Comparison of ENCODE assay signal across 3 worm cellular contexts in genomic region chrII:6888211-6888610, ce11.
TF ChIP-seq lines count a peak whose summit lies in the region.

No protein-coding gene starts in this region.

TF ChIP-seq in whole organism, L1 larva, 84 proteins besides CTCF, POLR2A, EP300 and RAD21 (continued from another document):
- TF ChIP-seq alr-1 (tag; optimal IDR thresholded peaks at IDR 0.05; lab: Kevin White, UChicago; ENCODE audit: borderline replicate concordance) (no peak), unc-86 (tag; optimal IDR thresholded peaks at IDR 0.05; lab: Kevin White, UChicago) (no peak), fkh-4 (tag; optimal IDR thresholded peaks at IDR 0.05; lab: Kevin White, UChicago; ENCODE audit: borderline replicate concordance) (no peak), lin-39 (tag; optimal IDR thresholded peaks at IDR 0.05; lab: Kevin White, UChicago) (peak; percentile 42), mab-9 (GFP tag; IDR thresholded peaks at IDR 0.05; lab: Robert Waterston, UW) (0 out of 2 replicates have a peak, but pooled peaks have one; percentile 38), ces-1 (GFP tag; optimal IDR thresholded peaks at IDR 0.05; lab: Kevin White, UChicago) (no peak), tbx-2 (tag; optimal IDR thresholded peaks at IDR 0.05; lab: Kevin White, UChicago) (peak; percentile 70), lin-13 (GFP tag; optimal IDR thresholded peaks at IDR 0.05; lab: Kevin White, UChicago) (peak; percentile 18), skn-1 (tag; optimal IDR thresholded peaks at IDR 0.05; lab: Kevin White, UChicago) (no peak), egl-27 (tag; optimal IDR thresholded peaks at IDR 0.05; lab: Kevin White, UChicago) (no peak), nhr-85 (tag; lab: Kevin White, UChicago) (peak; percentile 17), nhr-76 (tag; optimal IDR thresholded peaks at IDR 0.05; lab: Kevin White, UChicago) (no peak), lin-14 (GFP tag; optimal IDR thresholded peaks at IDR 0.05; lab: Kevin White, UChicago) (peak; percentile 51), efl-3 (GFP tag; optimal IDR thresholded peaks at IDR 0.05; lab: Kevin White, UChicago) (no peak), unc-62 (GFP tag; optimal IDR thresholded peaks at IDR 0.05; lab: Kevin White, UChicago) (no peak), xbp-1 (tag; optimal IDR thresholded peaks at IDR 0.05; lab: Kevin White, UChicago) (peak; percentile 40), F16B12.6 (tag; optimal IDR thresholded peaks at IDR 0.05; lab: Kevin White, UChicago) (no peak), efl-1 (optimal IDR thresholded peaks at IDR 0.05; lab: Kevin White, UChicago) (no peak), efl-1 (GFP tag; optimal IDR thresholded peaks at IDR 0.05 in 1 of 2; lab: Kevin White, UChicago) (peak in 1 of 2 experiments; percentile 93), ztf-11 (tag; optimal IDR thresholded peaks at IDR 0.05; lab: Kevin White, UChicago) (peak in 1 of 2 experiments; percentile 7), nhr-90 (tag; optimal IDR thresholded peaks at IDR 0.05; lab: Kevin White, UChicago; ENCODE audit: poor library complexity) (peak; percentile 76), aly-2 (tag; optimal IDR thresholded peaks at IDR 0.05; lab: Kevin White, UChicago) (peak; percentile 99), nhr-77 (tag; optimal IDR thresholded peaks at IDR 0.05; lab: Kevin White, UChicago) (no peak), ets-5 (GFP tag; IDR thresholded peaks at IDR 0.05; lab: Robert Waterston, UW) (no peak), lir-3 (tag; optimal IDR thresholded peaks at IDR 0.05; lab: Kevin White, UChicago; ENCODE audit: poor library complexity) (peak; percentile 46), mdl-1 (tag; optimal IDR thresholded peaks at IDR 0.05; lab: Kevin White, UChicago) (no peak), unc-30 (tag; optimal IDR thresholded peaks at IDR 0.05; lab: Kevin White, UChicago) (no peak), zip-4 (GFP tag; optimal IDR thresholded peaks at IDR 0.05; lab: Kevin White, UChicago) (peak; percentile 33), C34B4.2 (tag; optimal IDR thresholded peaks at IDR 0.05; lab: Kevin White, UChicago) (no peak), unc-98 (GFP tag; IDR thresholded peaks at IDR 0.05; lab: Robert Waterston, UW) (no peak), swsn-7 (tag; optimal IDR thresholded peaks at IDR 0.05; lab: Kevin White, UChicago) (peak; percentile 40), elt-3 (tag; optimal IDR thresholded peaks at IDR 0.05; lab: Kevin White, UChicago) (no peak), Y116A8C.19 (tag; optimal IDR thresholded peaks at IDR 0.05; lab: Kevin White, UChicago; ENCODE audit: borderline replicate concordance) (no peak), blmp-1 (tag; optimal IDR thresholded peaks at IDR 0.05; lab: Kevin White, UChicago) (no peak)
TF ChIP-seq in whole organism, L1 larva: peak in this region for 32.

TF ChIP-seq in whole organism, L4 larva, 104 proteins besides CTCF, POLR2A, EP300 and RAD21 (continued from another document):
- TF ChIP-seq skn-1 (tag; optimal IDR thresholded peaks at IDR 0.05; lab: Kevin White, UChicago): no peak
- peak; percentile 79 for TF ChIP-seq T26A8.4 (GFP tag; IDR thresholded peaks at IDR 0.05; lab: Robert Waterston, UW)
- no peak for TF ChIP-seq tra-1 (GFP tag; IDR thresholded peaks at IDR 0.05; lab: Robert Waterston, UW)
- no peak for TF ChIP-seq vab-7 (GFP tag; IDR thresholded peaks at IDR 0.05; lab: Robert Waterston, UW)
- TF ChIP-seq spr-3 (GFP tag; optimal IDR thresholded peaks at IDR 0.05; lab: Kevin White, UChicago): no peak
- TF ChIP-seq lin-38 (GFP tag; IDR thresholded peaks at IDR 0.05; lab: Robert Waterston, UW): peak; percentile 44
- peak; percentile 67 for TF ChIP-seq nhr-102 (tag; optimal IDR thresholded peaks at IDR 0.05; lab: Kevin White, UChicago)
- no peak for TF ChIP-seq ctbp-1 (GFP tag; IDR thresholded peaks at IDR 0.05; lab: Robert Waterston, UW)
- no peak for TF ChIP-seq D1046.2 (GFP tag; IDR thresholded peaks at IDR 0.05; lab: Robert Waterston, UW)
- no peak for TF ChIP-seq nhr-25 (tag; optimal IDR thresholded peaks at IDR 0.05; lab: Kevin White, UChicago; ENCODE audit: borderline replicate concordance, insufficient read depth)
- no peak for TF ChIP-seq unc-62 (GFP tag; optimal IDR thresholded peaks at IDR 0.05 in 1 of 2; lab: Kevin White, UChicago)
- TF ChIP-seq unc-62 (tag; optimal IDR thresholded peaks at IDR 0.05; lab: Kevin White, UChicago): no peak
- no peak for TF ChIP-seq lir-3 (tag; optimal IDR thresholded peaks at IDR 0.05; lab: Kevin White, UChicago)
- peak; percentile 9 for TF ChIP-seq attf-4 (tag; optimal IDR thresholded peaks at IDR 0.05; lab: Kevin White, UChicago)
- no peak for TF ChIP-seq ZK546.5 (tag; optimal IDR thresholded peaks at IDR 0.05; lab: Kevin White, UChicago)
- no peak for TF ChIP-seq saeg-2 (GFP tag; IDR thresholded peaks at IDR 0.05; lab: Robert Waterston, UW)
- TF ChIP-seq zip-11 (GFP tag; IDR thresholded peaks at IDR 0.05; lab: Robert Waterston, UW): no peak
- no peak for TF ChIP-seq nhr-6 (tag; optimal IDR thresholded peaks at IDR 0.05; lab: Kevin White, UChicago)
- TF ChIP-seq tag-97 (GFP tag; IDR thresholded peaks at IDR 0.05; lab: Robert Waterston, UW): no peak
- no peak for TF ChIP-seq F44E2.7 (GFP tag; IDR thresholded peaks at IDR 0.05; lab: Robert Waterston, UW)
- peak; percentile 8 for TF ChIP-seq nhr-76 (tag; optimal IDR thresholded peaks at IDR 0.05; lab: Kevin White, UChicago)
- no peak for TF ChIP-seq F37D6.2 (tag; optimal IDR thresholded peaks at IDR 0.05; lab: Kevin White, UChicago)
- no peak for TF ChIP-seq zfp-2 (tag; optimal IDR thresholded peaks at IDR 0.05; lab: Kevin White, UChicago)
- TF ChIP-seq pqm-1 (tag; optimal IDR thresholded peaks at IDR 0.05; lab: Kevin White, UChicago): peak; percentile 17
- TF ChIP-seq Y5F2A.4 (GFP tag; optimal IDR thresholded peaks at IDR 0.05; lab: Kevin White, UChicago): no peak
- TF ChIP-seq lsy-2 (tag; optimal IDR thresholded peaks at IDR 0.05; lab: Kevin White, UChicago): peak; percentile 52 to 70
- TF ChIP-seq snpc-1.2 (GFP tag; IDR thresholded peaks at IDR 0.05; lab: Robert Waterston, UW): no peak
- peak; percentile 64 for TF ChIP-seq nhr-42 (GFP tag; IDR thresholded peaks at IDR 0.05; lab: Robert Waterston, UW)
- TF ChIP-seq dmd-9 (GFP tag; IDR thresholded peaks at IDR 0.05; lab: Robert Waterston, UW): 0 out of 2 replicates have a peak, but pooled peaks have one; percentile 3
- peak; percentile 35 for TF ChIP-seq nhr-48 (tag; optimal IDR thresholded peaks at IDR 0.05; lab: Kevin White, UChicago)
- no peak for TF ChIP-seq R02D3.7 (tag; optimal IDR thresholded peaks at IDR 0.05; lab: Kevin White, UChicago)
- TF ChIP-seq pha-4 (GFP tag; IDR thresholded peaks at IDR 0.05; lab: Robert Waterston, UW): no peak
- TF ChIP-seq pha-4 (tag; optimal IDR thresholded peaks at IDR 0.05; lab: Kevin White, UChicago): no peak
- TF ChIP-seq ztf-11 (tag; optimal IDR thresholded peaks at IDR 0.05; lab: Kevin White, UChicago): no peak
- peak; percentile 20 for TF ChIP-seq rbr-2 (tag; optimal IDR thresholded peaks at IDR 0.05; lab: Kevin White, UChicago)
- TF ChIP-seq ceh-28 (tag; optimal IDR thresholded peaks at IDR 0.05; lab: Kevin White, UChicago): no peak
- TF ChIP-seq zfp-3 (GFP tag; conservative IDR thresholded peaks at IDR 0.05; lab: Robert Waterston, UW): peak; percentile 93
- TF ChIP-seq ceh-44 (GFP tag; IDR thresholded peaks at IDR 0.05; lab: Robert Waterston, UW): no peak
- TF ChIP-seq lin-39 (tag; optimal IDR thresholded peaks at IDR 0.05; lab: Kevin White, UChicago): no peak
- no peak for TF ChIP-seq dpl-1 (GFP tag; optimal IDR thresholded peaks at IDR 0.05; lab: Kevin White, UChicago)
- peak; percentile 34 for TF ChIP-seq nhr-111 (GFP tag; optimal IDR thresholded peaks at IDR 0.05; lab: Kevin White, UChicago)
- no peak for TF ChIP-seq arid-1 (GFP tag; conservative IDR thresholded peaks at IDR 0.05; lab: Robert Waterston, UW)
- no peak for TF ChIP-seq ztf-7 (tag; optimal IDR thresholded peaks at IDR 0.05; lab: Kevin White, UChicago)
- TF ChIP-seq F26F4.8 (GFP tag; conservative IDR thresholded peaks at IDR 0.05; lab: Robert Waterston, UW): no peak
- TF ChIP-seq F10B5.3 (tag; optimal IDR thresholded peaks at IDR 0.05; lab: Kevin White, UChicago): no peak

TF ChIP-seq in whole organism, young adult, 124 proteins besides CTCF, POLR2A, EP300 and RAD21 (continued from another document):
- TF ChIP-seq lsy-27 (tag; optimal IDR thresholded peaks at IDR 0.05; lab: Kevin White, UChicago; ENCODE audit: borderline replicate concordance, insufficient read depth): no peak
- TF ChIP-seq F57C9.4 (tag; optimal IDR thresholded peaks at IDR 0.05; lab: Kevin White, UChicago): no peak
- TF ChIP-seq madf-10 (tag; optimal IDR thresholded peaks at IDR 0.05; lab: Kevin White, UChicago): peak; percentile 61
- no peak for TF ChIP-seq attf-5 (GFP tag; optimal IDR thresholded peaks at IDR 0.05; lab: Kevin White, UChicago)
- TF ChIP-seq ztf-26 (tag; optimal IDR thresholded peaks at IDR 0.05; lab: Kevin White, UChicago): peak; percentile 59
- TF ChIP-seq lag-1 (GFP tag; IDR thresholded peaks at IDR 0.05; lab: Robert Waterston, UW): no peak
- no peak for TF ChIP-seq sptf-2 (GFP tag; optimal IDR thresholded peaks at IDR 0.05; lab: Kevin White, UChicago)
- peak; percentile 57 for TF ChIP-seq ama-1 (optimal IDR thresholded peaks at IDR 0.05; lab: Kevin White, UChicago)
- no peak for TF ChIP-seq ama-1 (GFP tag; optimal IDR thresholded peaks at IDR 0.05; lab: Kevin White, UChicago)
- TF ChIP-seq T26A5.8 (tag; optimal IDR thresholded peaks at IDR 0.05; lab: Kevin White, UChicago): no peak
- no peak for TF ChIP-seq hlh-12 (tag; optimal IDR thresholded peaks at IDR 0.05; lab: Kevin White, UChicago)
- no peak for TF ChIP-seq egrh-3 (GFP tag; IDR thresholded peaks at IDR 0.05; lab: Robert Waterston, UW)
- no peak for TF ChIP-seq zim-3 (tag; optimal IDR thresholded peaks at IDR 0.05; lab: Kevin White, UChicago)
- TF ChIP-seq ztf-18 (tag; optimal IDR thresholded peaks at IDR 0.05; lab: Kevin White, UChicago): no peak
- peak; percentile 81 for TF ChIP-seq K11D2.4 (GFP tag; IDR thresholded peaks at IDR 0.05; lab: Robert Waterston, UW)
- no peak for TF ChIP-seq ztf-22 (GFP tag; optimal IDR thresholded peaks at IDR 0.05; lab: Kevin White, UChicago)
- no peak for TF ChIP-seq rec-8 (tag; optimal IDR thresholded peaks at IDR 0.05; lab: Kevin White, UChicago)
- no peak for TF ChIP-seq Y53F4B.3 (GFP tag; IDR thresholded peaks at IDR 0.05; lab: Robert Waterston, UW)
- TF ChIP-seq rpc-1 (optimal IDR thresholded peaks at IDR 0.05; lab: Kevin White, UChicago): no peak
- TF ChIP-seq rpc-1 (tag; optimal IDR thresholded peaks at IDR 0.05; lab: Kevin White, UChicago): no peak
- no peak for TF ChIP-seq aptf-3 (GFP tag; IDR thresholded peaks at IDR 0.05; lab: Robert Waterston, UW)
- TF ChIP-seq bed-1 (GFP tag; IDR thresholded peaks at IDR 0.05; lab: Robert Waterston, UW): no peak
- no peak for TF ChIP-seq madf-8 (GFP tag; conservative IDR thresholded peaks at IDR 0.05; lab: Robert Waterston, UW)
- TF ChIP-seq mcd-1 (GFP tag; IDR thresholded peaks at IDR 0.05; lab: Robert Waterston, UW): no peak
- TF ChIP-seq tlf-1 (GFP tag; optimal IDR thresholded peaks at IDR 0.05; lab: Kevin White, UChicago): peak; percentile 73
- no peak for TF ChIP-seq hrde-1 (tag; optimal IDR thresholded peaks at IDR 0.05; lab: Kevin White, UChicago; ENCODE audit: borderline replicate concordance)
- no peak for TF ChIP-seq F33H1.4 (GFP tag; IDR thresholded peaks at IDR 0.05; lab: Robert Waterston, UW)
- peak; percentile 56 for TF ChIP-seq athp-1 (tag; optimal IDR thresholded peaks at IDR 0.05; lab: Kevin White, UChicago)
- no peak for TF ChIP-seq lir-1 (GFP tag; conservative IDR thresholded peaks at IDR 0.05; lab: Robert Waterston, UW)
- no peak for TF ChIP-seq ceh-27 (GFP tag; optimal IDR thresholded peaks at IDR 0.05; lab: Kevin White, UChicago)
- TF ChIP-seq lin-35 (GFP tag; optimal IDR thresholded peaks at IDR 0.05; lab: Kevin White, UChicago): peak in 1 of 3 experiments; percentile 32
- 0 out of 2 replicates have a peak, but pooled peaks have one; percentile 25 for TF ChIP-seq pbrm-1 (GFP tag; IDR thresholded peaks at IDR 0.05; lab: Robert Waterston, UW)
- no peak for TF ChIP-seq bed-2 (GFP tag; IDR thresholded peaks at IDR 0.05; lab: Robert Waterston, UW)
- TF ChIP-seq cebp-2 (GFP tag; IDR thresholded peaks at IDR 0.05; lab: Robert Waterston, UW): 0 out of 2 replicates have a peak, but pooled peaks have one; percentile 24
- TF ChIP-seq let-607 (tag; optimal IDR thresholded peaks at IDR 0.05; lab: Kevin White, UChicago): peak in 1 of 2 experiments; percentile 4
- TF ChIP-seq F39B2.1 (GFP tag; IDR thresholded peaks at IDR 0.05; lab: Robert Waterston, UW): no peak
- no peak for TF ChIP-seq let-526 (GFP tag; IDR thresholded peaks at IDR 0.05; lab: Robert Waterston, UW)
- no peak for TF ChIP-seq zfh-2 (GFP tag; conservative IDR thresholded peaks at IDR 0.05; lab: Robert Waterston, UW)
- TF ChIP-seq ceh-79 (tag; optimal IDR thresholded peaks at IDR 0.05; lab: Kevin White, UChicago): no peak
- TF ChIP-seq ztf-25 (GFP tag; IDR thresholded peaks at IDR 0.05; lab: Robert Waterston, UW): no peak
- no peak for TF ChIP-seq sea-2 (GFP tag; IDR thresholded peaks at IDR 0.05; lab: Robert Waterston, UW)
- no peak for TF ChIP-seq snpc-3.4 (tag; optimal IDR thresholded peaks at IDR 0.05; lab: Kevin White, UChicago)
- no peak for TF ChIP-seq mes-4 (tag; optimal IDR thresholded peaks at IDR 0.05; lab: Kevin White, UChicago)
- TF ChIP-seq B0019.2 (GFP tag; conservative IDR thresholded peaks at IDR 0.05; lab: Robert Waterston, UW): 0 out of 2 replicates have a peak, but pooled peaks have one; percentile 21
- no peak for TF ChIP-seq sdz-38 (tag; optimal IDR thresholded peaks at IDR 0.05; lab: Kevin White, UChicago)
- no peak for TF ChIP-seq F55B11.4 (tag; optimal IDR thresholded peaks at IDR 0.05; lab: Kevin White, UChicago; ENCODE audit: borderline replicate concordance, insufficient read depth)
- no peak for TF ChIP-seq nfya-2 (GFP tag; IDR thresholded peaks at IDR 0.05; lab: Robert Waterston, UW)
- no peak for TF ChIP-seq dox-1 (GFP tag; IDR thresholded peaks at IDR 0.05; lab: Robert Waterston, UW)
- peak; percentile 34 for TF ChIP-seq somi-1 (GFP tag; optimal IDR thresholded peaks at IDR 0.05; lab: Kevin White, UChicago)
- TF ChIP-seq F22D6.2 (tag; optimal IDR thresholded peaks at IDR 0.05; lab: Kevin White, UChicago): no peak
- no peak for TF ChIP-seq ztf-3 (GFP tag; optimal IDR thresholded peaks at IDR 0.05; lab: Kevin White, UChicago)
- no peak for TF ChIP-seq ceh-100 (GFP tag; IDR thresholded peaks at IDR 0.05; lab: Robert Waterston, UW)
- peak; percentile 59 for TF ChIP-seq tbp1 (GFP tag; optimal IDR thresholded peaks at IDR 0.05; lab: Kevin White, UChicago)
- peak; percentile 66 for TF ChIP-seq F52B5.7 (tag; optimal IDR thresholded peaks at IDR 0.05; lab: Kevin White, UChicago)
- TF ChIP-seq D2030.7 (GFP tag; IDR thresholded peaks at IDR 0.05; lab: Robert Waterston, UW): no peak
- TF ChIP-seq nhr-90 (tag; optimal IDR thresholded peaks at IDR 0.05; lab: Kevin White, UChicago): peak; percentile 60
